Fruit fly (Drosophila melanogaster): Measurements from ENCODE around the gene Tango6.

The Tango6 gene

DNA sequence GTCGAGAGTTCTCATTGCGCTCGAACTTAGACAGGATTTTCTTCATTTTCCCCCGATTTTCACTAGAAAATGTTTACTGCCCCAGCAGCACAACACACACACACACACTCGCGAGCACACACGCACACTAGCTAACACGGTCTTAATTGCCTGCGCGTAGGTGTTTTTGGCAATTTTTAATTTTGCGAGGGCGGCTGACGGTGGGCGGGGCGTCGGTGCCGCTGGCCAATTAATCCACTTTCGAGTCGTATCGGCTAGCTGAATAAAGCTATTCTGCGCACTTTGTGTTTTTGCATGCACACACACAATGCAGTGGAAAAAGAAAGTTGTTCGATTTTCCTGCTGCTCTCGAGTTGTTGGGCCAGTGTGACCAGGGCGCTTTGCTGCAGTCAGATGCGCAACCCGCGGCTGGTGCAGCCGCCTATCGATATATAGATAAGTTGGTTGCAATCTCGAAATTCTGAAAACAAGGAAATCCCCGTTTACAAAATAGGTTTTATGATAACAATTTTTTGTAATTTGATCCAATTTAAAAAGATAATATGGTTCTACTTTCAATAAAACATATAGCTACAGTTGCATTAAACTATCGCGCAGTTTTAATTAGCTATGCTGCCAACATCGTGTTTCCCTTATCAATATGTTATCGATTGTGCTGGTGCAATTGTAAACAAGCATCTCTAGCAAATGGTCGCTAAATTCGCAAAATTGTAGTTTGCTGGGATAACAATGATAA lies at the start of gene Tango6, which contains the start of gene Nak (continued):
- TF ChIP-seq Ssrp (tag; optimal IDR thresholded peaks at IDR 0.05), result no peak
- peak; percentile 11 for TF ChIP-seq CG1647 (GFP tag; optimal IDR thresholded peaks at IDR 0.05)
- peak; percentile 31 for TF ChIP-seq Bteb2 (GFP tag; optimal IDR thresholded peaks at IDR 0.05)
- peak; percentile 34; the same call in 1 of the 2 replicates for TF ChIP-seq CG31441 (GFP tag; IDR thresholded peaks at IDR 0.05)
- TF ChIP-seq Bdp1 (GFP tag; optimal IDR thresholded peaks at IDR 0.05), result peak; percentile 12
- TF ChIP-seq YL-1 (GFP tag; optimal IDR thresholded peaks at IDR 0.05), result peak; percentile 45
- TF ChIP-seq CG2120 (GFP tag; optimal IDR thresholded peaks at IDR 0.05), result peak; percentile 58
- peak; percentile 32 for TF ChIP-seq CTCF (GFP tag; optimal IDR thresholded peaks at IDR 0.05)
- TF ChIP-seq ind (GFP tag; optimal IDR thresholded peaks at IDR 0.05), result peak; percentile 19
- TF ChIP-seq CG17361 (GFP tag; IDR thresholded peaks at IDR 0.05), result peak; percentile 63; the same call in 2 of the 3 replicates
- peak; percentile 4 for TF ChIP-seq nerfin-1 (tag; optimal IDR thresholded peaks at IDR 0.05)
- TF ChIP-seq insv (GFP tag; optimal IDR thresholded peaks at IDR 0.05), result peak in 1 of 2 experiments; percentile 16
- peak; percentile 51 for TF ChIP-seq grau (tag; optimal IDR thresholded peaks at IDR 0.05)
- no peak for TF ChIP-seq hth (optimal IDR thresholded peaks at IDR 0.05)
- TF ChIP-seq mam (GFP tag; optimal IDR thresholded peaks at IDR 0.05), result peak; percentile 52
- peak; percentile 11 for TF ChIP-seq CG13296 (GFP tag; optimal IDR thresholded peaks at IDR 0.05)
- TF ChIP-seq sd (tag; optimal IDR thresholded peaks at IDR 0.05), result peak; percentile 36
- peak; percentile 55 for TF ChIP-seq dm (GFP tag; optimal IDR thresholded peaks at IDR 0.05)
- TF ChIP-seq CG9727 (GFP tag; optimal IDR thresholded peaks at IDR 0.05), result peak; percentile 11
- TF ChIP-seq CG16863 (GFP tag; optimal IDR thresholded peaks at IDR 0.05), result peak; percentile 0
- peak; percentile 15 for TF ChIP-seq gro (GFP tag; optimal IDR thresholded peaks at IDR 0.05)
- peak; percentile 81 for TF ChIP-seq stwl (tag; optimal IDR thresholded peaks at IDR 0.05)
- peak; percentile 6 for TF ChIP-seq Antp (GFP tag; optimal IDR thresholded peaks at IDR 0.05)
- peak; percentile 83 for TF ChIP-seq Sry-β (GFP tag; optimal IDR thresholded peaks at IDR 0.05)
- TF ChIP-seq nau (GFP tag; optimal IDR thresholded peaks at IDR 0.05), result peak; percentile 37
- no peak for TF ChIP-seq fu2 (GFP tag; optimal IDR thresholded peaks at IDR 0.05)
- TF ChIP-seq CG33557 (GFP tag; optimal IDR thresholded peaks at IDR 0.05), result peak; percentile 37
- TF ChIP-seq CG13424 (tag; optimal IDR thresholded peaks at IDR 0.05), result peak; percentile 41
- TF ChIP-seq CG3065 (GFP tag; optimal IDR thresholded peaks at IDR 0.05), result peak; percentile 5
- TF ChIP-seq abd-A (tag; optimal IDR thresholded peaks at IDR 0.05), result peak; percentile 64
- TF ChIP-seq luna (GFP tag; optimal IDR thresholded peaks at IDR 0.05), result peak; percentile 9
- peak; percentile 61 for TF ChIP-seq Ets65A (GFP tag)
- TF ChIP-seq CG4617 (GFP tag; optimal IDR thresholded peaks at IDR 0.05; ENCODE audit: borderline replicate concordance), result peak; percentile 77
- TF ChIP-seq CG12391 (tag; optimal IDR thresholded peaks at IDR 0.05), result peak; percentile 63
- peak; percentile 62 for TF ChIP-seq CG13775 (GFP tag; optimal IDR thresholded peaks at IDR 0.05)
- peak; percentile 8 for TF ChIP-seq CG7987 (GFP tag; optimal IDR thresholded peaks at IDR 0.05)
- peak; percentile 87 for TF ChIP-seq cg (GFP tag; optimal IDR thresholded peaks at IDR 0.05)
- TF ChIP-seq Atf3 (GFP tag; optimal IDR thresholded peaks at IDR 0.05), result no peak
- TF ChIP-seq CG7786 (GFP tag; optimal IDR thresholded peaks at IDR 0.05), result peak; percentile 2
- TF ChIP-seq CG12659 (GFP tag; optimal IDR thresholded peaks at IDR 0.05), result peak; percentile 68
- TF ChIP-seq CG10267 (tag; optimal IDR thresholded peaks at IDR 0.05), result peak; percentile 76
- TF ChIP-seq HmgZ (tag; optimal IDR thresholded peaks at IDR 0.05), result peak; percentile 13
- peak; percentile 16 for TF ChIP-seq CG1603 (tag; optimal IDR thresholded peaks at IDR 0.05)
- TF ChIP-seq CG3995 (GFP tag; optimal IDR thresholded peaks at IDR 0.05), result peak; percentile 9
- TF ChIP-seq Dbx (GFP tag; IDR thresholded peaks at IDR 0.05), result peak; percentile 25; the same call in 1 of the 3 replicates
- TF ChIP-seq gt (GFP tag; IDR thresholded peaks at IDR 0.05), result no peak
- peak; percentile 74 for TF ChIP-seq CG13624 (GFP tag; optimal IDR thresholded peaks at IDR 0.05)
- TF ChIP-seq Sox100B (GFP tag; optimal IDR thresholded peaks at IDR 0.05), result peak; percentile 13
- peak; percentile 54 for TF ChIP-seq Blimp-1 (GFP tag; optimal IDR thresholded peaks at IDR 0.05)
- peak; percentile 68 for TF ChIP-seq pzg (GFP tag; optimal IDR thresholded peaks at IDR 0.05)
